Worm (Caenorhabditis elegans) whole organism, L4/young adult: ENCODE measurements around the gene F53E4.1.

Experiments used
- dao-5 ChIP-seq: sonication (generic microtip); optimal IDR thresholded peaks from 2 replicates; lab custom pipeline; 2016; ENCODE audit warnings: missing genotype, missing genetic modification characterization, moderate library complexity, missing compliant biosample characterization
- him-1 ChIP-seq: sonication (generic microtip); optimal IDR thresholded peaks from 2 replicates; lab custom pipeline; 2016; ENCODE audit warnings: missing genotype, missing genetic modification reagents, missing genetic modification characterization, missing compliant biosample characterization

DNA sequence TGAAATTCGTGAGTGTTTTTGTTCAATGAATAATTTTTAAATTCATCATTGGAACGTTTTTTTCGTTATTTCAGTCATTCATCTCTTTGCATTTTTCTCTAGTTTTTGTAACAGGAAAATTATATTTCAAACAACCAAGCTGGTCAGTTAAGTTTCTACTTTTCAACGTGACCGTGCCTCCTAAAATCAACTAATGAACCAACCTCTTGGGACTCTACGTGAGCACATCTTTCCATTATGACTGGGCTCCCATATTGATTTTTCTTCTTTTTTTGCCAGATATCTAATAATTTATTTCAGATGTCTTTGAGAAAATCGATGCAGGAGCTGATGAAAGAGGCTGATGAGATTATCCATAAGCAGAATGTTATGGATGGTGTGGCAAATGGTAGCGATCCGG is 42.5 kb downstream of the F53E4.1 start, which contains the start of gene C55A1.11:
- TF ChIP-seq him-1 (tag; lab: Kevin White, UChicago) (no peak), dao-5 (no peak)
